Worm (Caenorhabditis elegans): ENCODE data around the gene srh-42.

The srh-42 gene

ce11 chrII:14290846-14291245, 2.0 kb upstream of the srh-42 start:
- TF ChIP-seq W03F9.2 (tag; optimal IDR thresholded peaks at IDR 0.05), result no peak

- no peak for TF ChIP-seq dao-5 (tag; optimal IDR thresholded peaks at IDR 0.05)
- TF ChIP-seq him-1 (tag; optimal IDR thresholded peaks at IDR 0.05), result no peak
- TF ChIP-seq W03F9.2 (tag; optimal IDR thresholded peaks at IDR 0.05), result no peak
Measured at ce11 chrII:14287277-14287676, 1.6 kb downstream of the srh-42 start, which contains the start of gene srh-41. Gene srh-41, minus strand, starts transcription at chrII:14287377.

ce11 chrII:14276409-14276808, 12.5 kb downstream of the srh-42 start, which contains the start of gene Y54G11A.3:
Gene Y54G11A.3, plus strand, starts transcription at chrII:14276621.
- TF ChIP-seq dao-5 (tag; optimal IDR thresholded peaks at IDR 0.05) (no peak), W03F9.2 (tag; optimal IDR thresholded peaks at IDR 0.05) (no peak), him-1 (tag; optimal IDR thresholded peaks at IDR 0.05) (no peak)

- TF ChIP-seq him-1 (tag; optimal IDR thresholded peaks at IDR 0.05), result no peak
Measured at ce11 chrII:14269839-14270238, 19.0 kb downstream of the srh-42 start.

- TF ChIP-seq dao-5 (tag; optimal IDR thresholded peaks at IDR 0.05) (no peak), W03F9.2 (tag; optimal IDR thresholded peaks at IDR 0.05) (no peak), him-1 (tag; optimal IDR thresholded peaks at IDR 0.05) (no peak)
Measured at ce11 chrII:14269142-14269593, 19.7 kb downstream of the srh-42 start, which contains the start of gene Y54G11A.1. Gene Y54G11A.1, minus strand, starts transcription at chrII:14269192.

ce11 chrII:14257943-14258342, 30.9 kb downstream of the srh-42 start:
- TF ChIP-seq him-1 (tag; optimal IDR thresholded peaks at IDR 0.05), result no peak
- no peak for TF ChIP-seq dao-5 (tag; optimal IDR thresholded peaks at IDR 0.05)
- TF ChIP-seq W03F9.2 (tag; optimal IDR thresholded peaks at IDR 0.05), result no peak

ce11 chrII:14256779-14257178, 32.1 kb downstream of the srh-42 start, which contains the start of gene Y54G11A.19:
Gene Y54G11A.19, minus strand, starts transcription at chrII:14256879.
- TF ChIP-seq W03F9.2 (tag; optimal IDR thresholded peaks at IDR 0.05) (no peak), dao-5 (tag; optimal IDR thresholded peaks at IDR 0.05) (no peak), him-1 (tag; optimal IDR thresholded peaks at IDR 0.05) (no peak)

ce11 chrII:14255850-14256249, 33.0 kb downstream of the srh-42 start:
- TF ChIP-seq W03F9.2 (tag; optimal IDR thresholded peaks at IDR 0.05) (no peak), him-1 (tag; optimal IDR thresholded peaks at IDR 0.05) (no peak), dao-5 (tag; optimal IDR thresholded peaks at IDR 0.05) (no peak)

ce11 chrII:14252057-14252456, 36.8 kb downstream of the srh-42 start, which contains the start of gene Y54G11A.2:
Gene Y54G11A.2, plus strand, starts transcription at chrII:14252357.
- TF ChIP-seq him-1 (tag; optimal IDR thresholded peaks at IDR 0.05) (no peak), W03F9.2 (tag; optimal IDR thresholded peaks at IDR 0.05) (no peak), dao-5 (tag; optimal IDR thresholded peaks at IDR 0.05) (no peak)

ce11 chrII:14251400-14251940, 37.4 kb downstream of the srh-42 start:
- peak; percentile 42 for TF ChIP-seq dao-5 (tag; optimal IDR thresholded peaks at IDR 0.05)
- no peak for TF ChIP-seq W03F9.2 (tag; optimal IDR thresholded peaks at IDR 0.05)
- peak; percentile 87 for TF ChIP-seq him-1 (tag; optimal IDR thresholded peaks at IDR 0.05)

- TF ChIP-seq W03F9.2 (tag; optimal IDR thresholded peaks at IDR 0.05) (peak; percentile 6), dao-5 (tag; optimal IDR thresholded peaks at IDR 0.05) (peak; percentile 3), him-1 (tag; optimal IDR thresholded peaks at IDR 0.05) (peak; percentile 34)
Measured at ce11 chrII:14250147-14250965, 38.5 kb downstream of the srh-42 start, which contains the start of gene hmg-1.1. Gene hmg-1.1, plus strand, starts transcription at chrII:14250695.

- no peak for TF ChIP-seq him-1 (tag; optimal IDR thresholded peaks at IDR 0.05)
- peak; percentile 10 for TF ChIP-seq W03F9.2 (tag; optimal IDR thresholded peaks at IDR 0.05)
Measured at ce11 chrII:14249489-14249888, 39.4 kb downstream of the srh-42 start.

- TF ChIP-seq dao-5 (tag; optimal IDR thresholded peaks at IDR 0.05) (no peak), W03F9.2 (tag; optimal IDR thresholded peaks at IDR 0.05) (no peak), him-1 (tag; optimal IDR thresholded peaks at IDR 0.05) (no peak)
Measured at ce11 chrII:14247748-14248502, 40.9 kb downstream of the srh-42 start.

- no peak for TF ChIP-seq dao-5 (tag; optimal IDR thresholded peaks at IDR 0.05)
- no peak for TF ChIP-seq him-1 (tag; optimal IDR thresholded peaks at IDR 0.05)
- no peak for TF ChIP-seq W03F9.2 (tag; optimal IDR thresholded peaks at IDR 0.05)
Measured at ce11 chrII:14247227-14247626, 41.6 kb downstream of the srh-42 start.
